Fruit fly (Drosophila melanogaster) whole organism, prepupa: Measurements from ENCODE around the gene CG4020.

Source experiments
- CG16779 ChIP-seq: fragments of 200-800 bp; sonication (Bioruptor generic); optimal IDR thresholded peaks from 3 replicates; lab custom pipeline; 2017; ENCODE audit warnings: missing biosample characterization, mild to moderate bottlenecking, missing genetic modification characterization
- CG3032 ChIP-seq: fragments of 200-800 bp; optimal IDR thresholded peaks from 2 replicates; lab custom pipeline; 2019; ENCODE audit warnings: missing biosample characterization, mild to moderate bottlenecking, missing genetic modification characterization, moderate library complexity
- Eip75B ChIP-seq: fragments of 200-800 bp; sonication (Bioruptor generic); optimal IDR thresholded peaks from 3 replicates; lab custom pipeline; 2016; ENCODE audit warnings: missing biosample characterization, missing genetic modification characterization
- Gug ChIP-seq: fragments of 200-800 bp; sonication (Bioruptor generic); IDR thresholded peaks from 2 replicates; pipeline ENCODE4 v1.3.6; 2022; ENCODE audit warnings: missing biosample characterization, missing genetic modification characterization
- Lpt ChIP-seq: fragments of 200-800 bp; sonication (Bioruptor generic); optimal IDR thresholded peaks from 3 replicates; lab custom pipeline; 2016; ENCODE audit warnings: missing biosample characterization, missing genetic modification characterization
- OdsH ChIP-seq: fragments of 200-800 bp; sonication (Bioruptor generic); optimal IDR thresholded peaks from 3 replicates; lab custom pipeline; 2016; ENCODE audit warnings: missing biosample characterization, missing genetic modification characterization
- Smox ChIP-seq: fragments of 200-800 bp; sonication (Bioruptor generic); optimal IDR thresholded peaks from 3 replicates; lab custom pipeline; 2016; ENCODE audit warnings: missing biosample characterization, missing genetic modification characterization
- achi ChIP-seq: fragments of 200-800 bp; sonication (Bioruptor generic); optimal IDR thresholded peaks from 3 replicates; lab custom pipeline; 2016; ENCODE audit warnings: missing biosample characterization, missing genetic modification characterization
- spab ChIP-seq: fragments of 200-800 bp; sonication (Bioruptor generic); optimal IDR thresholded peaks from 2 replicates; lab custom pipeline; 2017; ENCODE audit warnings: missing biosample characterization, mild to moderate bottlenecking, missing genetic modification characterization, missing genetic modification reagents

DNA sequence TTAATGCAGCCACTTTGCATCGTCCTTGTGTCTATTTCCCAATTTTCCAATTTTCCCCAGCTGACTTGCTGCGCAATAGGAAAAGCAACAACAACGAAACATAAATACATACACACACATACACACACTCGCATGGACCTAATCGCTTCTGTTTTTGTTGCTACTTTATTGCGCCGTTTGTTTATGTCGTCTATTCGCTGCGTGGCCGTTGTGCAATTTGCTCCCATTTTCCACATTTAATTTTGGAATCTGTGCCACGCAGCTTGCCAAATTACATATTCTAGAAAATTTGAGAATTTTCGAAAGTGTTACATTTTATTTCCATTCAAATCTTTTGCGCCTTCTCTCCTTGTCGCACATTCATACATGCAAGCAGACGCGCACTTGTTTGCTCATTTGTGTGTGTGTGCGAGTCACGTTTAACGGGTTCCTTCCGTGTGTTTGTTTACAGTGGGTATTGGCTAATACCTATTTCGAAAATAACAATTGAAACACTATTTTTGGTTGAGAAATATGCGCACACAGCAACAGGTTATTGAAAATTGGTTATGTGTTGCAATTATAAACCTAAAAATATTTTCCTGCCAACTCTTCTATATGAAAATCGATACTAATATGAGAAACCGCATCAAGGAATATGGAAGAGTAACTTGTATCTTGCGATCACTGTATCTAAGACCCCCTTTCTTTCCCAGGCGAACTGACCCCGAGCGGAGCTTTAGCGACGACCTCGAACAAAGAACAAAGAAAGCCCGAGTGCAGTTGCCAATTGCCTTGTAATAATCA is 25.2 kb upstream of the CG4020 start:
- TF ChIP-seq Lpt (peak; percentile 77), spab (GFP tag; lab: Kevin White, UChicago) (no peak), achi (peak; percentile 80), CG3032 (tag; lab: Kevin White, UChicago) (peak; percentile 66), Gug (GFP tag; lab: Robert Waterston, UW) (peak; percentile 78), Smox (GFP tag; lab: Kevin White, UChicago) (peak; percentile 84), CG16779 (tag; lab: Kevin White, UChicago) (peak; percentile 58), Eip75B (GFP tag; lab: Kevin White, UChicago) (peak; percentile 80), OdsH (peak; percentile 83)
